Worm (Caenorhabditis elegans) whole organism, L2 larva: Measurements from ENCODE around the gene C24A8.5.

Experiments
- ama-1 ChIP-seq: fragments of 150-350 bp; optimal IDR thresholded peaks from 2 replicates; lab custom pipeline; 2018; ENCODE audit warnings: inconsistent platforms
- fos-1 ChIP-seq: fragments of 150-350 bp; optimal IDR thresholded peaks from 2 replicates; lab custom pipeline; 2014; ENCODE audit warnings: missing biosample characterization, missing genetic modification characterization
- lsy-2 ChIP-seq, 2 experiments: fragments of 150-350 bp in 1 of 2; sonication (generic microtip) in 1 of 2; optimal IDR thresholded peaks; 2 replicates each; lab custom pipeline; 2014 to 2017; ENCODE audit warnings: missing biosample characterization in 2 of 2, missing genetic modification characterization in 2 of 2
- nhr-10 ChIP-seq: sonication (generic microtip); optimal IDR thresholded peaks from 2 replicates; lab custom pipeline; 2017; ENCODE audit warnings: missing biosample characterization, missing genetic modification characterization
- nhr-12 ChIP-seq: fragments of 150-350 bp; optimal IDR thresholded peaks from 2 replicates; lab custom pipeline; 2014; ENCODE audit warnings: missing biosample characterization, missing genetic modification characterization
- nhr-23 ChIP-seq: fragments of 150-350 bp; optimal IDR thresholded peaks from 2 replicates; lab custom pipeline; 2014; ENCODE audit warnings: missing biosample characterization, missing genetic modification reagents, missing genetic modification characterization
- nhr-237 ChIP-seq: fragments of 150-350 bp; optimal IDR thresholded peaks from 2 replicates; lab custom pipeline; 2014; ENCODE audit warnings: missing biosample characterization, missing genetic modification characterization
- nhr-6 ChIP-seq: fragments of 150-350 bp; optimal IDR thresholded peaks from 2 replicates; lab custom pipeline; 2014; ENCODE audit warnings: missing biosample characterization, missing genetic modification characterization
- nhr-77 ChIP-seq: fragments of 150-350 bp; optimal IDR thresholded peaks from 2 replicates; lab custom pipeline; 2014; ENCODE audit warnings: missing biosample characterization, missing genetic modification characterization
- skn-1 ChIP-seq: sonication (generic microtip); optimal IDR thresholded peaks from 2 replicates; lab custom pipeline; 2017; ENCODE audit warnings: missing biosample characterization, missing genetic modification characterization
- unc-39 ChIP-seq: fragments of 150-350 bp; optimal IDR thresholded peaks from 2 replicates; lab custom pipeline; 2014; ENCODE audit warnings: missing biosample characterization, missing genetic modification characterization
- ztf-11 ChIP-seq: sonication (generic microtip); optimal IDR thresholded peaks from 2 replicates; lab custom pipeline; 2017; ENCODE audit warnings: missing biosample characterization, missing genetic modification characterization

DNA sequence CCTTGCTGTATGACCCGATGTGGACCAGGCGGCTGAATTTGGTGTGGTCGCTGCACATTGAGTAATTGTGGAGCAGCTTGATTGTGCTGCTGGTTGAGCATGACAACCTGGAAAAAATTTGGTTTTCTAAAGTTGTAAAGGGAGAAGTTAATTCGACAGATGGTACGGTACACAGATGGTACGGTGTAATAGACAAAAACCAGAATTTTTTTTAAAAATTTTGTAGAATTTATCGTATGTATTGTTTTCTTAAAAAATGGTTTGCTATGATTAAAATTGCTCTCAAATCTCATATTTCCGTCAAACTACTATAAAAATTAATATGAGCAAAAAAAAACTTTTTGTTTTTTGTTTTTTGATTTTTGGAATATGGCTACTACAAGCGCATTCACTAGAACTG is 21.9 kb downstream of the C24A8.5 start, which contains the start of gene pqn-15:
- TF ChIP-seq nhr-77 (tag; lab: Kevin White, UChicago) (no peak), unc-39 (no peak), nhr-10 (no peak), nhr-12 (tag; lab: Kevin White, UChicago) (no peak), ama-1 (no peak), nhr-23 (tag; lab: Kevin White, UChicago) (no peak), nhr-6 (no peak), fos-1 (tag; lab: Kevin White, UChicago) (no peak), ztf-11 (no peak), skn-1 (no peak), lsy-2 (tag; optimal IDR thresholded peaks at IDR 0.05; lab: Kevin White, UChicago) (no peak), nhr-237 (tag; lab: Kevin White, UChicago) (no peak)
